Fruit fly (Drosophila melanogaster): Measurements from ENCODE around the gene Sfp24Bd.
A peak's percentile ranks its signal among the peaks of the same experiment; 100 is the strongest.

Gene Sfp24Bd

DNA sequence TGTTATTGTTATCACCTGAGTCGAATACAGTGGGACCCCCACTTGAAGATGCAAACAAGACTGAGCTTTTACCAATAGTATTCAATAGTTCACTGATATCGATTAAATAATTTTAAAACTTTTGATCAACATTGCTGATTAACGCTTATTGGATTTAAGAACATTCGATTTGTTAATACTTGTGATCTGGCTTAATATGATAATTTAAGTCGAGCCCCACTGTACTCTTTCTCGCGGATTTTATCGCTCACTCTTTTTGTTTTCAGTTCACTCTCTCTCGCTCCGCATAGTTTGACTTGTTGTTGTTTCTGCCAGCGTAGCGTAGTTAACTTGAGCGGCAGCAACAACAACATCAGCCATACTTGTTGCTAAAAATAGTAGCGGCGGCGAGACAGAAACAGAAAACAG, 13.2 kb downstream of the Sfp24Bd start (continued):
- TF ChIP-seq D (optimal IDR thresholded peaks at IDR 0.05) (no peak), D (GFP tag; optimal IDR thresholded peaks at IDR 0.05) (peak; percentile 98), CG14710 (tag; optimal IDR thresholded peaks at IDR 0.05) (peak; percentile 97), sob (GFP tag; IDR thresholded peaks at IDR 0.05) (peak; percentile 98), CG17186 (GFP tag; optimal IDR thresholded peaks at IDR 0.05) (peak; percentile 94), hth (optimal IDR thresholded peaks at IDR 0.05) (no peak), gt (GFP tag; IDR thresholded peaks at IDR 0.05) (peak; percentile 95), ranshi (GFP tag; IDR thresholded peaks at IDR 0.05) (peak; percentile 98), CG3847 (GFP tag; IDR thresholded peaks at IDR 0.05) (peak; percentile 98), CG10543 (GFP tag; optimal IDR thresholded peaks at IDR 0.05) (peak; percentile 99), CG6765 (GFP tag; optimal IDR thresholded peaks at IDR 0.05) (peak; percentile 97), mld (GFP tag; IDR thresholded peaks at IDR 0.05; ENCODE audit: partially characterized antibody) (no peak), Hr39 (optimal IDR thresholded peaks at IDR 0.05) (no peak), Dek (tag; optimal IDR thresholded peaks at IDR 0.05) (peak; percentile 98), lola (GFP tag; optimal IDR thresholded peaks at IDR 0.05) (peak in 1 of 3 experiments; percentile 95), CG5953 (GFP tag; IDR thresholded peaks at IDR 0.05) (peak; percentile 97), vfl (GFP tag; optimal IDR thresholded peaks at IDR 0.05) (peak; percentile 95), CG2199 (GFP tag; IDR thresholded peaks at IDR 0.05) (peak; percentile 91), CG18476 (GFP tag; optimal IDR thresholded peaks at IDR 0.05) (peak; percentile 95), tna (GFP tag; IDR thresholded peaks at IDR 0.05; ENCODE audit: partially characterized antibody) (no peak), Adf1 (GFP tag; IDR thresholded peaks at IDR 0.05) (peak; percentile 87), wdn (GFP tag; IDR thresholded peaks at IDR 0.05) (peak; percentile 97), CG14667 (GFP tag; IDR thresholded peaks at IDR 0.05) (peak; percentile 97), CG12299 (tag; optimal IDR thresholded peaks at IDR 0.05) (peak; percentile 98), CG11504 (tag; optimal IDR thresholded peaks at IDR 0.05) (peak; percentile 97), Neu2 (GFP tag; optimal IDR thresholded peaks at IDR 0.05; ENCODE audit: borderline replicate concordance) (peak; percentile 88), CG7556 (GFP tag; optimal IDR thresholded peaks at IDR 0.05) (peak; percentile 98), CG1647 (GFP tag; optimal IDR thresholded peaks at IDR 0.05) (peak; percentile 96), Trl (optimal IDR thresholded peaks at IDR 0.05) (peak; percentile 78 to 89), Trl (GFP tag; optimal IDR thresholded peaks at IDR 0.05) (peak; percentile 98), CG32772 (GFP tag; IDR thresholded peaks at IDR 0.05) (peak; percentile 97), CG30020 (tag; optimal IDR thresholded peaks at IDR 0.05) (peak; percentile 87), CG10274 (GFP tag; optimal IDR thresholded peaks at IDR 0.05) (peak; percentile 92), pan (optimal IDR thresholded peaks at IDR 0.05) (no peak), pan (GFP tag; optimal IDR thresholded peaks at IDR 0.05 in 1 of 2, IDR thresholded peaks at IDR 0.05 in 1 of 2) (peak in 1 of 2 experiments; percentile 98), CG4707 (GFP tag; optimal IDR thresholded peaks at IDR 0.05) (peak; percentile 98), Dad (GFP tag; optimal IDR thresholded peaks at IDR 0.05) (peak; percentile 97), CG4424 (GFP tag; optimal IDR thresholded peaks at IDR 0.05) (peak; percentile 98), hkb (optimal IDR thresholded peaks at IDR 0.05) (no peak), hkb (GFP tag; IDR thresholded peaks at IDR 0.05) (peak; percentile 99), hb (GFP tag; IDR thresholded peaks at IDR 0.05; ENCODE audit: partially characterized antibody) (no peak), CG33213 (GFP tag; optimal IDR thresholded peaks at IDR 0.05) (peak; percentile 95), phol (tag; optimal IDR thresholded peaks at IDR 0.05) (peak; percentile 98), Dll (GFP tag; IDR thresholded peaks at IDR 0.05; ENCODE audit: partially characterized antibody) (no peak; the same call in 3 of the 4 replicates), CG11695 (GFP tag; IDR thresholded peaks at IDR 0.05) (peak; percentile 99), CG8388 (GFP tag; optimal IDR thresholded peaks at IDR 0.05) (peak; percentile 99), dmrt11E (tag; optimal IDR thresholded peaks at IDR 0.05) (peak; percentile 97), Hr51 (GFP tag; optimal IDR thresholded peaks at IDR 0.05) (peak; percentile 96 to 98), gsb (GFP tag; IDR thresholded peaks at IDR 0.05) (peak; percentile 96), disco-r (GFP tag; optimal IDR thresholded peaks at IDR 0.05) (peak; percentile 97), odd (GFP tag; optimal IDR thresholded peaks at IDR 0.05) (peak; percentile 98), vnd (GFP tag; IDR thresholded peaks at IDR 0.05; ENCODE audit: partially characterized antibody) (no peak)
